Fruit fly (Drosophila melanogaster): ENCODE data around the gene RpL27A.

DNA sequence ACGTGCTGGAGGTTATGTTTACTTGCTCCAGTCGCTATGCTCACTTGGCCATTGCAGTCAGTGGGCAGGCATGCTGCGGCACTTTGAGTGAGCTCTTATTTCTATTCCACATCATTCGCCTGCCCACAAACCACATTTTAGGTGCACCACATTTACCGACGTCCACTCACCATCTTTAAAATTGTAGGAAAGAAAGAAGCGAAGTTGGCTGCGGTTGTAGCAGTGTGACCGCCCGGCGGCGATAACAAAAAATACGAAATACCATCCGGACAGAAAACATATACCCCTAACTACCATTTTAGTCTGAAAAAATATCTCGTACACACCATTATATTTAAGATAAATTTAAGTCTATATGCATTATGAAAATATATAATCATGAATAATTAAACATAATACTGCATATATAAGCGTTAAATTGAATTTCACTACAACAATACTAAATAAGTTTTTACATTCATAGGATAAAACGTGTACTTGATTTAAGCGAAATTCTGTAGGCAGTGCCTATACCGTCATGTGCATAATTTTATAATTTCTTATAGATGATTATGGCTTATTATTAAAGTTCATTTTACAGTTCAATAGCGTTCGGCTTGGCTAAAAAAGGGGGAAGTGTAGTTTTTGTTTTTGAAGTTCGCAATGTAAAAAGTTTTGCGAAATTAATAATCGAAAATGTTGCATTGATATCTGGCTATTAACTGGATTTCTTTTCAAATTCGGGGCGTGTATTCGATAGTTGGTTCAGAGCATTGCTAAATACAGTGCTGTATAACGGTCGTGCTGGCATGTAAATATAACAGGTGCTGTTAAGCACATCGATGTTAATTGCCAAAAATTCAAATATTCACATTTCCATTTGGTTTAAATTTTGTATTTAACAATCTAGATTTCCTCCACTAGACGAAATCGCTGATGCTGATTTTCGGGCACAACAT is at the start of gene RpL27A:
- TF ChIP-seq Myc (optimal IDR thresholded peaks at IDR 0.05) (no peak), psq (optimal IDR thresholded peaks at IDR 0.05) (no peak), h (optimal IDR thresholded peaks at IDR 0.05) (no peak)
